Worm (Caenorhabditis elegans): Measurements from ENCODE around the gene str-177.

Gene str-177

ce11 chrV:9165073-9165699 is 33.6 kb downstream of the str-177 start, which contains the start of gene col-10:
TSS of gene col-10 (minus strand) at chrV:9165307.
- TF ChIP-seq sma-9 (GFP tag; optimal IDR thresholded peaks at IDR 0.05) = peak; percentile 39
- TF ChIP-seq sma-9 (tag; optimal IDR thresholded peaks at IDR 0.05) = no peak
- no peak for TF ChIP-seq gmeb-1 (tag; optimal IDR thresholded peaks at IDR 0.05)
- TF ChIP-seq fos-1 (tag; optimal IDR thresholded peaks at IDR 0.05) = peak; percentile 3
- peak; percentile 91 for TF ChIP-seq ama-1 (optimal IDR thresholded peaks at IDR 0.05)
- TF ChIP-seq sem-4 (tag; optimal IDR thresholded peaks at IDR 0.05) = no peak
- TF ChIP-seq mbf-1 (tag; optimal IDR thresholded peaks at IDR 0.05) = no peak
- TF ChIP-seq aly-2 (tag; optimal IDR thresholded peaks at IDR 0.05) = no peak
- TF ChIP-seq egl-27 (tag; optimal IDR thresholded peaks at IDR 0.05) = peak; percentile 19
- no peak for TF ChIP-seq nhr-6 (tag; optimal IDR thresholded peaks at IDR 0.05)
- TF ChIP-seq ZK546.5 (tag; optimal IDR thresholded peaks at IDR 0.05) = no peak
- no peak for TF ChIP-seq snpc-4 (tag; optimal IDR thresholded peaks at IDR 0.05)
- no peak for TF ChIP-seq F13H6.1 (tag; optimal IDR thresholded peaks at IDR 0.05)
- peak; percentile 31 for TF ChIP-seq ceh-16 (tag; optimal IDR thresholded peaks at IDR 0.05)
- TF ChIP-seq mdl-1 (tag; optimal IDR thresholded peaks at IDR 0.05) = no peak
- no peak for TF ChIP-seq dmd-4 (tag; optimal IDR thresholded peaks at IDR 0.05)
- no peak for TF ChIP-seq ztf-4 (tag; optimal IDR thresholded peaks at IDR 0.05)
- TF ChIP-seq nhr-12 (tag; optimal IDR thresholded peaks at IDR 0.05) = no peak
- TF ChIP-seq nhr-10 (tag; optimal IDR thresholded peaks at IDR 0.05) = no peak
- TF ChIP-seq R02D3.7 (tag; optimal IDR thresholded peaks at IDR 0.05) = no peak
- no peak for TF ChIP-seq ztf-1 (GFP tag; conservative IDR thresholded peaks at IDR 0.05)
- peak; percentile 32 for TF ChIP-seq sma-3 (GFP tag; optimal IDR thresholded peaks at IDR 0.05)
- TF ChIP-seq unc-39 (tag; optimal IDR thresholded peaks at IDR 0.05) = no peak
- TF ChIP-seq lin-39 (tag; optimal IDR thresholded peaks at IDR 0.05) = no peak
- TF ChIP-seq alr-1 (tag; optimal IDR thresholded peaks at IDR 0.05) = no peak
- TF ChIP-seq Y55F3AM.14 (GFP tag; optimal IDR thresholded peaks at IDR 0.05) = no peak
- TF ChIP-seq nhr-25 (tag; optimal IDR thresholded peaks at IDR 0.05) = peak; percentile 44
- TF ChIP-seq C34F6.9 (tag; optimal IDR thresholded peaks at IDR 0.05) = no peak
- no peak for TF ChIP-seq lin-13 (GFP tag; optimal IDR thresholded peaks at IDR 0.05)
- no peak for TF ChIP-seq nhr-21 (tag; optimal IDR thresholded peaks at IDR 0.05)
- TF ChIP-seq nhr-77 (tag; optimal IDR thresholded peaks at IDR 0.05) = no peak
- no peak for TF ChIP-seq skn-1 (tag; optimal IDR thresholded peaks at IDR 0.05)
- TF ChIP-seq lsy-2 (tag; optimal IDR thresholded peaks at IDR 0.05) = no peak
- TF ChIP-seq crh-2 (tag; optimal IDR thresholded peaks at IDR 0.05) = peak; percentile 47
- no peak for TF ChIP-seq ceh-82 (tag; optimal IDR thresholded peaks at IDR 0.05)
- TF ChIP-seq nhr-11 (tag; optimal IDR thresholded peaks at IDR 0.05) = no peak
- no peak for TF ChIP-seq mab-5 (tag; optimal IDR thresholded peaks at IDR 0.05)
- peak; percentile 5 for TF ChIP-seq blmp-1 (tag; optimal IDR thresholded peaks at IDR 0.05; ENCODE audit: insufficient read depth)
- TF ChIP-seq nhr-129 (tag; optimal IDR thresholded peaks at IDR 0.05) = no peak
- TF ChIP-seq unc-62 (GFP tag; optimal IDR thresholded peaks at IDR 0.05) = no peak
- no peak for TF ChIP-seq nhr-237 (tag; optimal IDR thresholded peaks at IDR 0.05)
- no peak for TF ChIP-seq unc-55 (GFP tag; optimal IDR thresholded peaks at IDR 0.05)
- no peak for TF ChIP-seq elt-1 (tag; optimal IDR thresholded peaks at IDR 0.05)
- no peak for TF ChIP-seq lin-11 (tag; optimal IDR thresholded peaks at IDR 0.05)
- no peak for TF ChIP-seq peb-1 (tag; optimal IDR thresholded peaks at IDR 0.05)
- TF ChIP-seq ztf-11 (tag; optimal IDR thresholded peaks at IDR 0.05) = no peak
- TF ChIP-seq nhr-23 (tag; optimal IDR thresholded peaks at IDR 0.05) = no peak
- no peak for TF ChIP-seq zag-1 (tag; optimal IDR thresholded peaks at IDR 0.05)
- no peak for TF ChIP-seq elt-3 (tag; optimal IDR thresholded peaks at IDR 0.05)
